Fruit fly (Drosophila melanogaster) Kc167 (cell line): ENCODE measurements around the gene CG10738.

Experiments
- Myc ChIP-seq: fragments of >200 bp; optimal IDR thresholded peaks from 2 replicates; lab custom pipeline; 2017; ENCODE audit warnings: missing external identifiers
- Sin3A ChIP-seq: fragments of >200 bp; optimal IDR thresholded peaks from 2 replicates; lab custom pipeline; 2018; ENCODE audit warnings: missing external identifiers
- h ChIP-seq: fragments of >200 bp; optimal IDR thresholded peaks from 3 replicates; lab custom pipeline; 2018; ENCODE audit warnings: missing external identifiers
- insv ChIP-seq: fragments of >200 bp; optimal IDR thresholded peaks from 3 replicates; lab custom pipeline; 2018; ENCODE audit warnings: missing external identifiers
- psq ChIP-seq: fragments of >200 bp; optimal IDR thresholded peaks from 2 replicates; lab custom pipeline; 2017; ENCODE audit warnings: missing external identifiers
- ttk ChIP-seq: sonication (Bioruptor generic); optimal IDR thresholded peaks from 2 replicates; lab custom pipeline; 2017; ENCODE audit warnings: missing external identifiers

Gene CG10738

dm6 chr3L:13424068-13424467 lies 26.5 kb upstream of the CG10738 start, which contains the start of gene CG33263:
TSS of gene CG33263 (minus strand) at chr3L:13424168.
- no peak for TF ChIP-seq Myc (lab: Kevin White, UChicago)
- TF ChIP-seq psq (lab: Kevin White, UChicago) = no peak
- TF ChIP-seq h (lab: Kevin White, UChicago) = no peak
- no peak for TF ChIP-seq Sin3A (lab: Kevin White, UChicago)
- no peak for TF ChIP-seq ttk
- TF ChIP-seq insv = no peak

dm6 chr3L:13425571-13425970 lies 25.0 kb upstream of the CG10738 start, which contains the start of gene CG14106:
TSS of gene CG14106 (minus strand) at chr3L:13425671.
- no peak for TF ChIP-seq Sin3A (lab: Kevin White, UChicago)
- no peak for TF ChIP-seq psq (lab: Kevin White, UChicago)
- no peak for TF ChIP-seq Myc (lab: Kevin White, UChicago)
- TF ChIP-seq h (lab: Kevin White, UChicago) = no peak
- TF ChIP-seq insv = no peak

dm6 chr3L:13426573-13426972 lies 24.0 kb upstream of the CG10738 start, which contains the start of gene CG14105:
TSS of gene CG14105 (minus strand) at chr3L:13426673.
- TF ChIP-seq ttk (no peak), h (lab: Kevin White, UChicago) (no peak)

dm6 chr3L:13430171-13430570 lies 20.4 kb upstream of the CG10738 start:
- no peak for TF ChIP-seq Sin3A (lab: Kevin White, UChicago)

dm6 chr3L:13432791-13433190 lies 17.8 kb upstream of the CG10738 start:
- no peak for TF ChIP-seq Sin3A (lab: Kevin White, UChicago)
- TF ChIP-seq ttk = no peak
- TF ChIP-seq Myc (lab: Kevin White, UChicago) = no peak
- no peak for TF ChIP-seq h (lab: Kevin White, UChicago)
- TF ChIP-seq psq (lab: Kevin White, UChicago) = no peak
- TF ChIP-seq insv = no peak

dm6 chr3L:13433522-13433921 lies 17.0 kb upstream of the CG10738 start:
- no peak for TF ChIP-seq ttk
- TF ChIP-seq h (lab: Kevin White, UChicago) = no peak
- TF ChIP-seq psq (lab: Kevin White, UChicago) = no peak
- TF ChIP-seq Sin3A (lab: Kevin White, UChicago) = no peak
- TF ChIP-seq insv = no peak
- no peak for TF ChIP-seq Myc (lab: Kevin White, UChicago)

- TF ChIP-seq ttk = no peak
- no peak for TF ChIP-seq insv
- no peak for TF ChIP-seq psq (lab: Kevin White, UChicago)
- TF ChIP-seq Sin3A (lab: Kevin White, UChicago) = no peak
- no peak for TF ChIP-seq h (lab: Kevin White, UChicago)
- no peak for TF ChIP-seq Myc (lab: Kevin White, UChicago)
Measured at dm6 chr3L:13435170-13435727, 15.3 kb upstream of the CG10738 start, which contains the start of gene CG10713. TSS of gene CG10713 (minus strand) at chr3L:13435229.

dm6 chr3L:13437036-13437435 lies 13.5 kb upstream of the CG10738 start, which contains the start of gene CG10154:
TSS of gene CG10154 (minus strand) at chr3L:13437136.
- no peak for TF ChIP-seq ttk
- TF ChIP-seq Sin3A (lab: Kevin White, UChicago) = no peak
- no peak for TF ChIP-seq psq (lab: Kevin White, UChicago)

- TF ChIP-seq Myc (lab: Kevin White, UChicago) = no peak
- no peak for TF ChIP-seq psq (lab: Kevin White, UChicago)
- TF ChIP-seq ttk = no peak
- TF ChIP-seq h (lab: Kevin White, UChicago) = no peak
- TF ChIP-seq insv = no peak
- TF ChIP-seq Sin3A (lab: Kevin White, UChicago) = no peak
Measured at dm6 chr3L:13437654-13438053, 12.9 kb upstream of the CG10738 start, which contains the start of gene CG10725. TSS of gene CG10725 (plus strand) at chr3L:13437954.

dm6 chr3L:13440370-13440960 lies 10.1 kb upstream of the CG10738 start, which contains the start of the genes CG10140 and CG14109:
TSS of gene CG10140 (minus strand) at chr3L:13440470.
TSS of gene CG14109 (plus strand) at chr3L:13440910.
- no peak for TF ChIP-seq Myc (lab: Kevin White, UChicago)
- no peak for TF ChIP-seq ttk
- TF ChIP-seq psq (lab: Kevin White, UChicago) = no peak
- no peak for TF ChIP-seq insv
- TF ChIP-seq Sin3A (lab: Kevin White, UChicago) = no peak
- no peak for TF ChIP-seq h (lab: Kevin White, UChicago)

- TF ChIP-seq Myc (lab: Kevin White, UChicago) (no peak), insv (no peak), h (lab: Kevin White, UChicago) (no peak), ttk (no peak), psq (lab: Kevin White, UChicago) (no peak), Sin3A (lab: Kevin White, UChicago) (no peak)
Measured at dm6 chr3L:13442400-13442799, 8.2 kb upstream of the CG10738 start, which contains the start of gene cmb. TSS of gene cmb (plus strand) at chr3L:13442594.

- TF ChIP-seq psq (lab: Kevin White, UChicago) (no peak), h (lab: Kevin White, UChicago) (no peak), Sin3A (lab: Kevin White, UChicago) (no peak), insv (no peak), ttk (no peak), Myc (lab: Kevin White, UChicago) (no peak)
Measured at dm6 chr3L:13451562-13451961, 992 bp downstream of the CG10738 start.

- no peak for TF ChIP-seq insv
- TF ChIP-seq Myc (lab: Kevin White, UChicago) = no peak
- TF ChIP-seq Sin3A (lab: Kevin White, UChicago) = no peak
- no peak for TF ChIP-seq h (lab: Kevin White, UChicago)
- no peak for TF ChIP-seq psq (lab: Kevin White, UChicago)
- TF ChIP-seq ttk = no peak
Measured at dm6 chr3L:13452281-13452680, 1.7 kb downstream of the CG10738 start.
